Worm (Caenorhabditis elegans) whole organism, early embryonic: ENCODE measurements around the gene srh-290.

Experiments
- ama-1 ChIP-seq: fragments of 150-350 bp; optimal IDR thresholded peaks from 2 replicates; lab custom pipeline; 2014
- ets-7 ChIP-seq: sonication (generic microtip); optimal IDR thresholded peaks from 2 replicates; lab custom pipeline; 2016; ENCODE audit warnings: missing genotype, missing genetic modification characterization, missing compliant biosample characterization

- TF ChIP-seq ets-7 (tag; lab: Kevin White, UChicago): no peak
- no peak for TF ChIP-seq ama-1
Observed at ce11 chrV:17800538-17800937, 10.2 kb downstream of the srh-290 start, which contains the start of gene srh-287.
